Fruit fly (Drosophila melanogaster) whole organism, wandering third instar larva: ENCODE results near the gene dac.
A peak's percentile ranks its signal among the peaks of the same experiment; 100 is the strongest.

Source experiments
- Abd-B ChIP-seq: fragments of >200 bp; optimal IDR thresholded peaks from 2 replicates; lab custom pipeline; 2017; ENCODE audit warnings: missing biosample characterization, missing genetic modification characterization
- CG32264 ChIP-seq: fragments of 200-800 bp; sonication (Bioruptor generic); optimal IDR thresholded peaks from 2 replicates; lab custom pipeline; 2016; ENCODE audit warnings: missing biosample characterization, missing genetic modification characterization
- CG9705 ChIP-seq: fragments of 200-800 bp; sonication (Bioruptor generic); optimal IDR thresholded peaks from 2 replicates; lab custom pipeline; 2018; ENCODE audit warnings: missing biosample characterization, mild to moderate bottlenecking, missing genetic modification characterization
- CrebA ChIP-seq: fragments of 200-800 bp; sonication (Bioruptor generic); optimal IDR thresholded peaks from 2 replicates; lab custom pipeline; 2016; ENCODE audit warnings: missing biosample characterization, mild to moderate bottlenecking, missing genetic modification characterization, borderline replicate concordance
- Dfd ChIP-seq: fragments of >200 bp; optimal IDR thresholded peaks from 2 replicates; lab custom pipeline; 2017; ENCODE audit warnings: missing biosample characterization, missing genetic modification characterization
- Dif ChIP-seq: fragments of 200-275, 200-300 bp; sonication (Bioruptor generic); optimal IDR thresholded peaks from 2 replicates; lab custom pipeline; 2018; ENCODE audit warnings: missing biosample characterization, missing genetic modification characterization; ENCODE audit not compliant: partially characterized antibody
- GATAd ChIP-seq: sonication (Bioruptor generic); optimal IDR thresholded peaks from 2 replicates; lab custom pipeline; 2016; ENCODE audit warnings: missing biosample characterization, missing genetic modification characterization
- HLH106 ChIP-seq: fragments of 200-800 bp; optimal IDR thresholded peaks from 3 replicates; lab custom pipeline; 2019; ENCODE audit warnings: missing biosample characterization, mild to moderate bottlenecking, missing genetic modification characterization, moderate library complexity
- Hnf4 ChIP-seq: fragments of 200-800 bp; sonication (Bioruptor generic); optimal IDR thresholded peaks from 2 replicates; lab custom pipeline; 2016; ENCODE audit warnings: missing biosample characterization, mild to moderate bottlenecking, missing genetic modification characterization
- Hr78 ChIP-seq: fragments of >200 bp; optimal IDR thresholded peaks from 2 replicates; lab custom pipeline; 2017; ENCODE audit warnings: missing biosample characterization, missing genetic modification characterization
- Hr83 ChIP-seq: fragments of 200-300 bp; sonication (Bioruptor generic); optimal IDR thresholded peaks from 2 replicates; lab custom pipeline; 2016; ENCODE audit warnings: missing biosample characterization, mild to moderate bottlenecking, missing genetic modification characterization, moderate library complexity; ENCODE audit not compliant: poor library complexity, severe bottlenecking
- Jra ChIP-seq: sonication (Bioruptor generic); optimal IDR thresholded peaks from 2 replicates; lab custom pipeline; 2016; ENCODE audit warnings: missing biosample characterization, missing genetic modification characterization
- Mio ChIP-seq: sonication (Bioruptor generic); optimal IDR thresholded peaks from 2 replicates; lab custom pipeline; 2016; ENCODE audit warnings: missing biosample characterization, missing genetic modification characterization
- Myc ChIP-seq: fragments of >200 bp; optimal IDR thresholded peaks from 2 replicates; lab custom pipeline; 2017
- N ChIP-seq: fragments of >200 bp; optimal IDR thresholded peaks from 2 replicates; lab custom pipeline; 2018; ENCODE audit warnings: missing biosample characterization, missing external identifiers, missing genetic modification characterization
- OdsH ChIP-seq: fragments of 200-800 bp; sonication (Bioruptor generic); optimal IDR thresholded peaks from 2 replicates; lab custom pipeline; 2016; ENCODE audit warnings: missing biosample characterization, mild to moderate bottlenecking, missing genetic modification characterization
- Rel ChIP-seq, 2 experiments: fragments of 200-800 bp; sonication (Bioruptor generic) in 1 of 2; optimal IDR thresholded peaks; 2 replicates in 1 of 2; 3 replicates in 1 of 2; lab custom pipeline; 2016 to 2019; ENCODE audit warnings: mild to moderate bottlenecking in 2 of 2, missing biosample characterization in 2 of 2, missing genetic modification characterization in 2 of 2, moderate library complexity in 1 of 2
- Sp1 ChIP-seq: fragments of 200-800 bp; sonication (Bioruptor generic); optimal IDR thresholded peaks from 3 replicates; lab custom pipeline; 2019; ENCODE audit warnings: missing biosample characterization, mild to moderate bottlenecking, missing genetic modification characterization, moderate library complexity
- Vsx2 ChIP-seq: fragments of 200-300, 225-300 bp; sonication (Bioruptor generic); optimal IDR thresholded peaks from 2 replicates; lab custom pipeline; 2018; ENCODE audit warnings: missing biosample characterization, missing genetic modification characterization; ENCODE audit not compliant: partially characterized antibody
- br ChIP-seq: fragments of 200-800 bp; sonication (Bioruptor generic); optimal IDR thresholded peaks from 2 replicates; lab custom pipeline; 2016; ENCODE audit warnings: missing biosample characterization, missing genetic modification characterization
- brk ChIP-seq: fragments of 200-800 bp; sonication (Bioruptor generic); optimal IDR thresholded peaks from 2 replicates; lab custom pipeline; 2016; ENCODE audit warnings: missing biosample characterization, mild to moderate bottlenecking, missing genetic modification characterization
- dl ChIP-seq, 2 experiments: fragments of 175-275, 200-275 bp in 1 of 2; fragments of 200-275 bp in 1 of 2; sonication (Bioruptor generic); optimal IDR thresholded peaks; lab custom pipeline; 2018; ENCODE audit warnings: mild to moderate bottlenecking in 2 of 2, missing biosample characterization in 2 of 2, missing genetic modification characterization in 2 of 2, moderate library complexity in 2 of 2; ENCODE audit not compliant: partially characterized antibody in 2 of 2, insufficient read depth in 1 of 2
- dmrt93B ChIP-seq: fragments of 200-800 bp; sonication (Bioruptor generic); optimal IDR thresholded peaks from 2 replicates; lab custom pipeline; 2018; ENCODE audit warnings: missing biosample characterization, mild to moderate bottlenecking, missing genetic modification characterization
- dsf ChIP-seq: sonication (Bioruptor generic); optimal IDR thresholded peaks from 2 replicates; lab custom pipeline; 2016; ENCODE audit warnings: missing biosample characterization, missing genetic modification characterization, borderline replicate concordance
- ey ChIP-seq: fragments of 200-800 bp; sonication (Bioruptor generic); optimal IDR thresholded peaks from 2 replicates; lab custom pipeline; 2016; ENCODE audit warnings: missing biosample characterization, missing genetic modification characterization
- foxo ChIP-seq, 2 experiments: fragments of 200-800 bp; sonication (Bioruptor generic); optimal IDR thresholded peaks; 2 replicates in 1 of 2; 3 replicates in 1 of 2; lab custom pipeline; 2016 to 2017; ENCODE audit warnings: missing biosample characterization in 2 of 2, missing genetic modification characterization in 2 of 2
- fru ChIP-seq: fragments of 200-800 bp; sonication (Bioruptor generic); optimal IDR thresholded peaks from 3 replicates; lab custom pipeline; 2016; ENCODE audit warnings: missing biosample characterization, mild to moderate bottlenecking, missing genetic modification characterization
- h ChIP-seq: fragments of 200-800 bp; sonication (Bioruptor generic); optimal IDR thresholded peaks from 3 replicates; lab custom pipeline; 2016; ENCODE audit warnings: missing biosample characterization, mild to moderate bottlenecking, missing genetic modification characterization
- jim ChIP-seq: fragments of 175-275, 200-325 bp; sonication (Bioruptor generic); optimal IDR thresholded peaks from 2 replicates; lab custom pipeline; 2016; ENCODE audit warnings: missing biosample characterization, mild to moderate bottlenecking, missing genetic modification characterization
- lola ChIP-seq: fragments of >200 bp; optimal IDR thresholded peaks from 2 replicates; lab custom pipeline; 2017; ENCODE audit warnings: missing biosample characterization, missing genetic modification characterization
- pan ChIP-seq: fragments of >200 bp; optimal IDR thresholded peaks from 2 replicates; lab custom pipeline; 2017
- psq ChIP-seq: fragments of 200-800 bp; sonication (Bioruptor generic); optimal IDR thresholded peaks from 3 replicates; lab custom pipeline; 2017; ENCODE audit warnings: missing biosample characterization, mild to moderate bottlenecking, missing genetic modification characterization, moderate library complexity
- rgr ChIP-seq: fragments of 200-800 bp; sonication (Bioruptor generic); optimal IDR thresholded peaks from 3 replicates; lab custom pipeline; 2016; ENCODE audit warnings: missing biosample characterization, mild to moderate bottlenecking, missing genetic modification characterization
- sage ChIP-seq: fragments of 200-800 bp; sonication (Bioruptor generic); optimal IDR thresholded peaks from 2 replicates; lab custom pipeline; 2016; ENCODE audit warnings: missing biosample characterization, mild to moderate bottlenecking, missing genetic modification characterization
- sv ChIP-seq: fragments of 200-800 bp; sonication (Bioruptor generic); optimal IDR thresholded peaks from 3 replicates; lab custom pipeline; 2016; ENCODE audit warnings: missing biosample characterization, missing genetic modification characterization
- tai ChIP-seq: sonication (Bioruptor generic); optimal IDR thresholded peaks from 2 replicates; lab custom pipeline; 2016; ENCODE audit warnings: missing biosample characterization, missing genetic modification characterization
- usp ChIP-seq: fragments of >200 bp; optimal IDR thresholded peaks from 2 replicates; lab custom pipeline; 2017; ENCODE audit warnings: missing biosample characterization, missing genetic modification characterization
- woc ChIP-seq: sonication (Bioruptor generic); optimal IDR thresholded peaks from 2 replicates; lab custom pipeline; 2016; ENCODE audit warnings: missing biosample characterization, mild to moderate bottlenecking, missing genetic modification characterization

dac gene

DNA sequence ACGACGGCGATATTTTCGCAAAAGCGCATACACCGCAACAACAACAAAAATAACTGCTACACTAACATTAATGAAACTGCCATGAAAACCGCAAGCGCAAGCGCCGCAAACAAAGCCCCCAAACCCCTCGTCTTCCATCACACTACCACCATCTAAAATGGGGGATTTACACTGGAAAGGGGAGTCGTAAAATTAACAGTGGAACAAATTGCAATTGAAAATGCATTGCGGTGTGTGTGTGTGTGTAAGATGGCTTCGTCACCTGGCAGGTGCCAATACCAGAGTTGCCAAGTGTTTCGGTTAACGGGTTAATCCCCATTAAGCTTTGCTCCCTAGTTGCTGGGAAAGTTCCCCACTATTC is 36.5 kb upstream of the dac start:
- TF ChIP-seq tai (GFP tag; lab: Kevin White, UChicago) = no peak
- no peak for TF ChIP-seq Rel (GFP tag; optimal IDR thresholded peaks at IDR 0.05; lab: Kevin White, UChicago)
- TF ChIP-seq Rel (tag; optimal IDR thresholded peaks at IDR 0.05; lab: Kevin White, UChicago) = peak; percentile 95
- TF ChIP-seq dsf = no peak

DNA sequence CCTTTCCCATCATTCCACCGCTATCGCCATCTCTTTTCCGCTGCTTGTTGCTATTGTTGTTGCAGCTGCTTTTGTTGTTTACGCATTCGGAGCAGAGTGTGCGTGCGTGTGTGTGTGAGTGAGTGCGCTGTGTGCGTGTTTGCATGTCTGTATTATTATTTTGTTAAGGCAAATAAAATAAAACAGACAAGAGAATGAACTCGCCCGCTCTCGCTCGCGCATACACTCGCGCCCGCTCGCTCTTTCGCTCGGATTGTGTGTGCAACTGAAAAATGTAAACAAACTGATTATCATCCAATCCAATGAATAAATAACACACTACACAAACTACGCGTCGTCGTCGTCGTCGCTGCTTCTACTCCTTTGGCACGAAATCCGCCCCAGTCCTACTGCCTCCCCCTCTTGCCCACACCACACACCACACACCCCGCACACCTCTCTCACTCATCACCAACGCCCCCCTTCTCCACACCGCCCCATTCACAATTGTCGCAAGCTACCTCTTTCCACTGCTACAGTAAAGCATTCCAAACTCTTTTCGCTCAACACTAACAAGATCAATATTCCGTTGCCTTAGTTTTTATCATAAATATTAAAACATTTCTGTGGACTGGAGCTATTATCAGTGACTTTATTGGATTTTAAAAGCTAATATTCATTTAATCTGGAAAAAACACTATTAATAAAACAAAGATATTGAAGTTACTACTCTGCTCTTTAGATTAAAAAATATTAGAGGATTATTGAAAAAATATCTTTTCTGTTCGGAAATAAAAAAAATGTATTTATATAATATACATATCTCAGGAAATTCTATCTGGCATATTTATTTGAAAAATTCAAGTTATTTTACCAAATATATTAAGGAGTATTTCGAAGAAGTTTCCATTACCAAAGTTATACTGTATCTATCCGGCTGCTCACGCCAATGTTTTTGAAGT is 35.8 kb upstream of the dac start:
- TF ChIP-seq h (GFP tag; lab: Kevin White, UChicago) (peak; percentile 54), pan (lab: Kevin White, UChicago) (no peak), Hr78 (no peak), br (GFP tag; lab: Kevin White, UChicago) (peak; percentile 63), lola (GFP tag; lab: Kevin White, UChicago) (no peak), woc (no peak), usp (GFP tag; lab: Kevin White, UChicago) (no peak), sage (GFP tag; lab: Kevin White, UChicago) (peak; percentile 9), Hnf4 (peak; percentile 62), tai (GFP tag; lab: Kevin White, UChicago) (peak; percentile 59), Hr83 (no peak), brk (GFP tag; lab: Kevin White, UChicago) (no peak), Mio (GFP tag; lab: Kevin White, UChicago) (peak; percentile 15), dmrt93B (GFP tag; lab: Kevin White, UChicago) (peak; percentile 16), dl (GFP tag; optimal IDR thresholded peaks at IDR 0.05; lab: Kevin White, UChicago; ENCODE audit: insufficient read depth in 1 of 2, partially characterized antibody in 2 of 2) (peak in 1 of 2 experiments; percentile 75), Vsx2 (GFP tag; lab: Kevin White, UChicago) (no peak), CG32264 (GFP tag; lab: Kevin White, UChicago) (no peak), GATAd (no peak), N (GFP tag; lab: Kevin White, UChicago) (peak; percentile 18), Dif (GFP tag; lab: Kevin White, UChicago) (no peak), psq (GFP tag; lab: Kevin White, UChicago) (peak; percentile 54), sv (no peak), Jra (GFP tag; lab: Kevin White, UChicago) (peak; percentile 83), Abd-B (no peak), ey (no peak), CG9705 (GFP tag; lab: Kevin White, UChicago) (no peak), jim (GFP tag; lab: Kevin White, UChicago) (peak; percentile 48), dsf (no peak), Myc (lab: Kevin White, UChicago) (no peak), fru (GFP tag; lab: Kevin White, UChicago) (peak; percentile 46), CrebA (GFP tag; lab: Kevin White, UChicago) (peak; percentile 38), foxo (GFP tag; optimal IDR thresholded peaks at IDR 0.05; lab: Kevin White, UChicago) (no peak), Rel (GFP tag; optimal IDR thresholded peaks at IDR 0.05; lab: Kevin White, UChicago) (no peak), Rel (tag; optimal IDR thresholded peaks at IDR 0.05; lab: Kevin White, UChicago) (peak; percentile 80), OdsH (peak; percentile 7), Sp1 (peak; percentile 43), rgr (GFP tag; lab: Kevin White, UChicago) (peak; percentile 62), Dfd (GFP tag; lab: Kevin White, UChicago) (peak; percentile 69), HLH106 (peak; percentile 10)
